Fruit fly (Drosophila melanogaster) Kc167 (cell line): ENCODE data around the gene Snr1.

ENCODE experiments used
- Myc ChIP-seq: fragments of >200 bp; optimal IDR thresholded peaks from 2 replicates; lab custom pipeline; 2017; ENCODE audit warnings: missing external identifiers
- Sin3A ChIP-seq: fragments of >200 bp; optimal IDR thresholded peaks from 2 replicates; lab custom pipeline; 2018; ENCODE audit warnings: missing external identifiers
- h ChIP-seq: fragments of >200 bp; optimal IDR thresholded peaks from 3 replicates; lab custom pipeline; 2018; ENCODE audit warnings: missing external identifiers
- insv ChIP-seq: fragments of >200 bp; optimal IDR thresholded peaks from 3 replicates; lab custom pipeline; 2018; ENCODE audit warnings: missing external identifiers
- psq ChIP-seq: fragments of >200 bp; optimal IDR thresholded peaks from 2 replicates; lab custom pipeline; 2017; ENCODE audit warnings: missing external identifiers
- ttk ChIP-seq: sonication (Bioruptor generic); optimal IDR thresholded peaks from 2 replicates; lab custom pipeline; 2017; ENCODE audit warnings: missing external identifiers

The Snr1 gene

dm6 chr3R:5519789-5520188 lies 49.1 kb downstream of the Snr1 start:
- TF ChIP-seq Myc (lab: Kevin White, UChicago) (no peak), psq (lab: Kevin White, UChicago) (no peak), ttk (no peak), Sin3A (lab: Kevin White, UChicago) (no peak), h (lab: Kevin White, UChicago) (no peak), insv (lab: Kevin White, UChicago) (no peak)

- no peak for TF ChIP-seq Myc (lab: Kevin White, UChicago)
- TF ChIP-seq insv (lab: Kevin White, UChicago) = no peak
- TF ChIP-seq Sin3A (lab: Kevin White, UChicago) = no peak
- TF ChIP-seq ttk = no peak
- no peak for TF ChIP-seq psq (lab: Kevin White, UChicago)
- TF ChIP-seq h (lab: Kevin White, UChicago) = no peak
Observed at dm6 chr3R:5520566-5520965, 49.8 kb downstream of the Snr1 start.
